Worm (Caenorhabditis elegans): Measurements from ENCODE around the gene T05H10.1.

DNA sequence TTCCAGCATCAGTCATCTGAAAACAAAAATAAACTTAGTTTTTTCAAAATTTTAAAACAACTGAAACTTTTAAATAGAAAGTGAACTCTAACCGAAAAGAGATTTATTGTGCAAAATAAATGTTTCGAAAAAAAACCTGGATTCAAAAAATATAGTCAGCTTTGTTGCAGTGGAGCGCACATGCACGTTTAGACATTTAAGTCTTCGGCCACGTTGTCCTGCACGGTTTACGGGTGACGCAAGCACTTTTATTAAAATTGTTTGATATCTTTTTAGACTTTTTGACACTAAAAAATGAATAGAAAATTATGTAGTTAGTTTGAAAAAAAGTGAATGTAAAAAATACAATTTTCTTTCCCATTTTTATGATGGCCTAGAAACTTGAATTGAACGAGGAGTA is 3.0 kb upstream of the T05H10.1 start, which contains the start of the genes ubh-4 and algn-6:
- TF ChIP-seq ama-1 (optimal IDR thresholded peaks at IDR 0.05) (no peak), snpc-4 (tag; optimal IDR thresholded peaks at IDR 0.05) (no peak), spr-3 (GFP tag; optimal IDR thresholded peaks at IDR 0.05) (no peak), php-3 (GFP tag; IDR thresholded peaks at IDR 0.05) (no peak), unc-62 (GFP tag; optimal IDR thresholded peaks at IDR 0.05 in 1 of 2) (no peak), unc-62 (tag; optimal IDR thresholded peaks at IDR 0.05) (no peak), set-16 (GFP tag; IDR thresholded peaks at IDR 0.05) (no peak), ces-1 (GFP tag; optimal IDR thresholded peaks at IDR 0.05) (no peak), Y5F2A.4 (GFP tag; optimal IDR thresholded peaks at IDR 0.05) (no peak), gei-8 (GFP tag; optimal IDR thresholded peaks at IDR 0.05) (no peak), Y105C5A.15 (GFP tag; IDR thresholded peaks at IDR 0.05) (no peak), madf-9 (GFP tag; conservative IDR thresholded peaks at IDR 0.05) (no peak)
